Worm (Caenorhabditis elegans) whole organism, early embryonic: ENCODE measurements around the gene F17E9.15.
"Not testable (repeated sequence)": the region's sequence is repeated elsewhere in the genome, so short reads cannot be mapped to it uniquely, and the experiment has no call there.

Experiments
- B0310.2 ChIP-seq: sonication (generic microtip); optimal IDR thresholded peaks from 2 replicates; lab custom pipeline; 2016; ENCODE audit warnings: mild to moderate bottlenecking, missing genetic modification characterization, missing compliant biosample characterization
- F13C5.2 ChIP-seq: sonication (generic microtip); optimal IDR thresholded peaks from 2 replicates; lab custom pipeline; 2017; ENCODE audit warnings: mild to moderate bottlenecking, missing genetic modification characterization, inconsistent platforms, missing compliant biosample characterization
- aly-1 ChIP-seq: sonication (generic microtip); optimal IDR thresholded peaks from 2 replicates; lab custom pipeline; 2016; ENCODE audit warnings: missing genetic modification characterization, missing compliant biosample characterization
- ama-1 ChIP-seq: fragments of 150-350 bp; optimal IDR thresholded peaks from 2 replicates; lab custom pipeline; 2014
- ceh-13 ChIP-seq: fragments of 200-800 bp; sonication (Bioruptor generic); optimal IDR thresholded peaks from 2 replicates; lab custom pipeline; 2018; ENCODE audit warnings: mild to moderate bottlenecking, missing genetic modification characterization, missing compliant biosample characterization
- ceh-36 ChIP-seq: sonication (generic microtip); optimal IDR thresholded peaks from 2 replicates; lab custom pipeline; 2016; ENCODE audit warnings: missing genetic modification characterization, inconsistent platforms, missing compliant biosample characterization
- ets-7 ChIP-seq: sonication (generic microtip); optimal IDR thresholded peaks from 2 replicates; lab custom pipeline; 2016; ENCODE audit warnings: missing genotype, missing genetic modification characterization, missing compliant biosample characterization
- flt-1 ChIP-seq: fragments of 200-800 bp; sonication (Bioruptor generic); IDR thresholded peaks from 2 replicates; pipeline ENCODE4 v1.3.6; 2022; ENCODE audit warnings: missing genetic modification characterization, missing compliant biosample characterization
- hmbx-1 ChIP-seq: sonication (generic microtip); optimal IDR thresholded peaks from 2 replicates; lab custom pipeline; 2016; ENCODE audit warnings: mild to moderate bottlenecking, missing genetic modification characterization, missing compliant biosample characterization
- hmg-4 ChIP-seq: fragments of 200-800 bp; sonication (Bioruptor generic); optimal IDR thresholded peaks from 2 replicates; lab custom pipeline; 2018; ENCODE audit warnings: mild to moderate bottlenecking, missing genetic modification characterization, missing compliant biosample characterization
- hnd-1 ChIP-seq: sonication (generic microtip); optimal IDR thresholded peaks from 2 replicates; lab custom pipeline; 2016; ENCODE audit warnings: missing genetic modification characterization, missing compliant biosample characterization
- pes-1 ChIP-seq: fragments of 200-800 bp; sonication (Bioruptor generic); IDR thresholded peaks from 2 replicates; pipeline ENCODE4 v1.3.6; 2022; ENCODE audit warnings: missing genetic modification reagents, missing genetic modification characterization, missing compliant biosample characterization
- scrt-1 ChIP-seq: fragments of 200-800 bp; sonication (Bioruptor generic); IDR thresholded peaks from 2 replicates; pipeline ENCODE4 v1.3.6; 2022; ENCODE audit warnings: missing genetic modification characterization, missing compliant biosample characterization
- sea-1 ChIP-seq: fragments of 200-800 bp; sonication (Bioruptor generic); conservative IDR thresholded peaks from 2 replicates; pipeline ENCODE4 v1.3.6; 2022; ENCODE audit warnings: missing genetic modification characterization, missing compliant biosample characterization
- tbx-11 ChIP-seq: fragments of 200-800 bp; sonication (Bioruptor generic); IDR thresholded peaks from 2 replicates; pipeline ENCODE4 v1.3.6; 2022; ENCODE audit warnings: missing genetic modification characterization, missing compliant biosample characterization
- tbx-37 ChIP-seq: fragments of 200-800 bp; sonication (Bioruptor generic); conservative IDR thresholded peaks from 2 replicates; pipeline ENCODE4 v1.3.6; 2022; ENCODE audit warnings: missing genetic modification reagents, missing genetic modification characterization, missing compliant biosample characterization
- tra-4 ChIP-seq: sonication (generic microtip); optimal IDR thresholded peaks from 2 replicates; lab custom pipeline; 2017; ENCODE audit warnings: missing genetic modification characterization, missing compliant biosample characterization

The F17E9.15 gene

ce11 chrIV:8348073-8348472, 855 bp downstream of the F17E9.15 start, which contains the start of gene F17E9.4:
TSS of gene F17E9.4 (plus strand) at chrIV:8348373.
- no peak for TF ChIP-seq flt-1
- no peak for TF ChIP-seq tbx-11 (GFP tag; lab: Robert Waterston, UW)
- no peak for TF ChIP-seq sea-1

ce11 chrIV:8352036-8352435, 4.8 kb downstream of the F17E9.15 start, which contains the start of gene F17E9.16:
TSS of gene F17E9.16 (plus strand) at chrIV:8352336.
- not testable (repeated sequence) for TF ChIP-seq sea-1; tbx-37 (GFP tag; lab: Robert Waterston, UW); hmg-4

- TF ChIP-seq sea-1 (no peak), tbx-37 (GFP tag; lab: Robert Waterston, UW) (no peak), hmbx-1 (tag; lab: Kevin White, UChicago) (no peak), B0310.2 (no peak), hmg-4 (no peak), flt-1 (no peak), scrt-1 (no peak), F13C5.2 (no peak), ceh-36 (tag; lab: Kevin White, UChicago) (no peak), ceh-13 (GFP tag; lab: Kevin White, UChicago) (no peak), ets-7 (no peak)
Measured at ce11 chrIV:8354572-8354971, 7.4 kb downstream of the F17E9.15 start, which contains the start of gene F17E9.3. TSS of gene F17E9.3 (plus strand) at chrIV:8354872.

ce11 chrIV:8355592-8355991, 8.4 kb downstream of the F17E9.15 start, which contains the start of the genes F17E9.2 and col-116:
TSS of gene F17E9.2 (plus strand) at chrIV:8355892.
TSS of gene col-116 (plus strand) at chrIV:8355906.
- TF ChIP-seq F13C5.2 (no peak), hmbx-1 (tag; lab: Kevin White, UChicago) (no peak), flt-1 (no peak), aly-1 (tag; lab: Kevin White, UChicago) (no peak), scrt-1 (no peak), ets-7 (no peak), tra-4 (tag; lab: Kevin White, UChicago) (no peak), pes-1 (no peak), ama-1 (lab: Kevin White, UChicago) (no peak), B0310.2 (no peak), tbx-11 (GFP tag; lab: Robert Waterston, UW) (no peak), sea-1 (no peak), tbx-37 (GFP tag; lab: Robert Waterston, UW) (no peak), hnd-1 (tag; lab: Kevin White, UChicago) (no peak), ceh-13 (GFP tag; lab: Kevin White, UChicago) (no peak), hmg-4 (no peak), ceh-36 (tag; lab: Kevin White, UChicago) (no peak)

- no peak for TF ChIP-seq hmbx-1 (tag; lab: Kevin White, UChicago)
- TF ChIP-seq tbx-37 (GFP tag; lab: Robert Waterston, UW): no peak
- TF ChIP-seq ets-7: no peak
- no peak for TF ChIP-seq pes-1
- no peak for TF ChIP-seq tra-4 (tag; lab: Kevin White, UChicago)
- no peak for TF ChIP-seq B0310.2
- no peak for TF ChIP-seq hnd-1 (tag; lab: Kevin White, UChicago)
- no peak for TF ChIP-seq aly-1 (tag; lab: Kevin White, UChicago)
- TF ChIP-seq ama-1 (lab: Kevin White, UChicago): no peak
- no peak for TF ChIP-seq scrt-1
- no peak for TF ChIP-seq ceh-13 (GFP tag; lab: Kevin White, UChicago)
- no peak for TF ChIP-seq hmg-4
- no peak for TF ChIP-seq flt-1
- no peak for TF ChIP-seq tbx-11 (GFP tag; lab: Robert Waterston, UW)
- no peak for TF ChIP-seq ceh-36 (tag; lab: Kevin White, UChicago)
Measured at ce11 chrIV:8357299-8357698, 10.1 kb downstream of the F17E9.15 start.

- TF ChIP-seq B0310.2 (no peak), ama-1 (lab: Kevin White, UChicago) (no peak), flt-1 (no peak), sea-1 (no peak), F13C5.2 (no peak), aly-1 (tag; lab: Kevin White, UChicago) (no peak)
Measured at ce11 chrIV:8358492-8358891, 11.3 kb downstream of the F17E9.15 start, which contains the start of gene D2096.13. TSS of gene D2096.13 (minus strand) at chrIV:8358592.

ce11 chrIV:8359716-8360407, 12.6 kb downstream of the F17E9.15 start, which contains the start of gene D2096.5:
TSS of gene D2096.5 (minus strand) at chrIV:8359766.
- no peak for TF ChIP-seq ets-7
- TF ChIP-seq aly-1 (tag; lab: Kevin White, UChicago): no peak
- TF ChIP-seq tbx-37 (GFP tag; lab: Robert Waterston, UW): no peak
- TF ChIP-seq flt-1: no peak
- TF ChIP-seq ceh-13 (GFP tag; lab: Kevin White, UChicago): no peak
- no peak for TF ChIP-seq F13C5.2
- no peak for TF ChIP-seq ama-1 (lab: Kevin White, UChicago)
- no peak for TF ChIP-seq tbx-11 (GFP tag; lab: Robert Waterston, UW)
- TF ChIP-seq hmg-4: no peak
- TF ChIP-seq B0310.2: no peak
- TF ChIP-seq pes-1: no peak
- TF ChIP-seq sea-1: no peak
- no peak for TF ChIP-seq hnd-1 (tag; lab: Kevin White, UChicago)
- TF ChIP-seq ceh-36 (tag; lab: Kevin White, UChicago): no peak
- TF ChIP-seq scrt-1: no peak
- TF ChIP-seq hmbx-1 (tag; lab: Kevin White, UChicago): no peak
- TF ChIP-seq tra-4 (tag; lab: Kevin White, UChicago): no peak

- TF ChIP-seq ceh-13 (GFP tag; lab: Kevin White, UChicago) (no peak), hmg-4 (no peak), hmbx-1 (tag; lab: Kevin White, UChicago) (no peak), sea-1 (no peak), hnd-1 (tag; lab: Kevin White, UChicago) (no peak), tra-4 (tag; lab: Kevin White, UChicago) (no peak), F13C5.2 (no peak), ets-7 (no peak), B0310.2 (no peak), ceh-36 (tag; lab: Kevin White, UChicago) (no peak), aly-1 (tag; lab: Kevin White, UChicago) (no peak), pes-1 (no peak), ama-1 (lab: Kevin White, UChicago) (no peak), flt-1 (no peak), tbx-11 (GFP tag; lab: Robert Waterston, UW) (no peak), tbx-37 (GFP tag; lab: Robert Waterston, UW) (no peak)
Measured at ce11 chrIV:8360817-8361216, 13.6 kb downstream of the F17E9.15 start, which contains the start of gene sqv-1. TSS of gene sqv-1 (plus strand) at chrIV:8361117.
